Worm (Caenorhabditis elegans): ENCODE data around the gene F43C9.2.

- TF ChIP-seq Y116A8C.19 (tag; optimal IDR thresholded peaks at IDR 0.05; ENCODE audit: borderline replicate concordance) (no peak), egl-27 (tag; optimal IDR thresholded peaks at IDR 0.05) (no peak), lin-39 (tag; optimal IDR thresholded peaks at IDR 0.05) (no peak), dpl-1 (GFP tag; optimal IDR thresholded peaks at IDR 0.05) (no peak), pax-3 (tag; optimal IDR thresholded peaks at IDR 0.05) (no peak), aha-1 (tag; optimal IDR thresholded peaks at IDR 0.05) (no peak)
Measured at ce11 chrX:4795329-4795728, 11.9 kb downstream of the F43C9.2 start.

Measured in whole organism, L1 larva.